Fruit fly (Drosophila melanogaster): ENCODE results near the gene crol.

Gene crol

dm6 chr2L:11789690-11790089, 19.5 kb downstream of the crol start, which contains the start of gene CG14932:
TSS of gene CG14932 (plus strand) at chr2L:11789919.
- TF ChIP-seq lz (GFP tag; optimal IDR thresholded peaks at IDR 0.05) (no peak), vri (GFP tag; optimal IDR thresholded peaks at IDR 0.05) (no peak), Eip75B (GFP tag; optimal IDR thresholded peaks at IDR 0.05) (no peak), CG8319 (GFP tag; optimal IDR thresholded peaks at IDR 0.05) (no peak), CG6808 (GFP tag; optimal IDR thresholded peaks at IDR 0.05) (no peak), Lpt (GFP tag; optimal IDR thresholded peaks at IDR 0.05) (no peak), CG11902 (GFP tag; optimal IDR thresholded peaks at IDR 0.05) (no peak), Smox (GFP tag; optimal IDR thresholded peaks at IDR 0.05) (no peak), acj6 (GFP tag; optimal IDR thresholded peaks at IDR 0.05) (no peak), CG8632 (GFP tag; optimal IDR thresholded peaks at IDR 0.05) (no peak)

- TF ChIP-seq lz (GFP tag; optimal IDR thresholded peaks at IDR 0.05) = no peak
These were observed 21.2 kb downstream of the crol start, which contains the start of gene CG14931 for dm6 chr2L:11788034-11788433. TSS of gene CG14931 (plus strand) at chr2L:11788334.

dm6 chr2L:11754402-11754801, 54.8 kb downstream of the crol start, which contains the start of gene Sfp33A1:
TSS of gene Sfp33A1 (minus strand) at chr2L:11754502.
- TF ChIP-seq net (GFP tag; optimal IDR thresholded peaks at IDR 0.05) (no peak), eg (GFP tag; IDR thresholded peaks at IDR 0.05) (no peak), CG6163 (GFP tag; IDR thresholded peaks at IDR 0.05) (no peak), acj6 (GFP tag; optimal IDR thresholded peaks at IDR 0.05) (no peak), Smox (GFP tag; optimal IDR thresholded peaks at IDR 0.05) (no peak), CG11902 (GFP tag; optimal IDR thresholded peaks at IDR 0.05) (no peak), svp (GFP tag) (no peak), CG34406 (GFP tag; optimal IDR thresholded peaks at IDR 0.05) (no peak), CG6792 (GFP tag; optimal IDR thresholded peaks at IDR 0.05) (no peak), CG3919 (GFP tag; optimal IDR thresholded peaks at IDR 0.05) (no peak), CG15336 (GFP tag; IDR thresholded peaks at IDR 0.05) (no peak), CG8319 (GFP tag; optimal IDR thresholded peaks at IDR 0.05) (no peak), lz (GFP tag; optimal IDR thresholded peaks at IDR 0.05) (no peak)

DNA sequence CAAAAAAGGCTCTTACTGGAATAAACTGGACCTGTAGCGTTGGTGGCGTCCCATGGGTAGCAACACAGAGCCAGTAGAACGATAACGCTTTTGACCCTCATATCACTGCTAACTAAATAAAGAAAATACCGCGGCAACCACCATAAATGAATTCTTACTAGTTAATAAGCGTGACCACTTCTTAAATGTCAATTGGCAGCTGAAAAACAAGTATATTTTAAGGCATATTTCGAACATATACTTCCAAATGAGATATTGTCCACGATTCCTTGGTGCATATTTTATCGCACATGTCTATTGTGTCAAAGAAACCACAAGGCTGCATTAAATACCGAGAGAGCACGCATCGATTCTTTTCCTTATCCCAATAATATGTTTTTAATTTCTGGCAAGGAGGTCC, 55.3 kb downstream of the crol start, which contains the start of gene CG42471:
Gene CG42471 (minus strand): TSS at position 101 of the 400 bp plus-strand sequence.
- TF ChIP-seq Sox14 (GFP tag; optimal IDR thresholded peaks at IDR 0.05) (no peak), Sox102F (GFP tag; optimal IDR thresholded peaks at IDR 0.05) (no peak)

DNA sequence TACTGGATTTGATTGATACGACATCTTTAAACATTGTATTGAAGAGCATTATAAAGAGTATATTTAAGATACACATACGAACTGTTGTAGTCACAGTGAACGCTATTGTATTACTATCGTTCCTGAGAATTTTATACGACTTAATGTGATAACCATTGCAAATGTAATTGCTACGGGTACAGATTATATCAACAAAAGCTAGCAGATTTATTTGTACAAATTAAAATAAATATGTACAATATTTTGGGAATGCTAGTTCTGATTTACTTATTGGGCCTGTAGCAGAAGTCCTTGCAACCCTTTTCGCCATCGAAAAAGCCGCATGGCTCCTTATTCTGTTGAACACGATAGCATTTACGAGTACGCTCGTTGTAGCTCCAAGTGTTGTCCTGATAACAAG, 55.8 kb downstream of the crol start, which contains the start of gene CG42470:
Gene CG42470 (minus strand): TSS at position 101 of the 400 bp plus-strand sequence.
- TF ChIP-seq CG6808 (GFP tag; optimal IDR thresholded peaks at IDR 0.05) = no peak
- TF ChIP-seq svp (GFP tag) = peak; percentile 27
- no peak for TF ChIP-seq Lpt (GFP tag; optimal IDR thresholded peaks at IDR 0.05)
